1 fruit fly cellular context compared by ENCODE assay signal in the genomic region with DNA sequence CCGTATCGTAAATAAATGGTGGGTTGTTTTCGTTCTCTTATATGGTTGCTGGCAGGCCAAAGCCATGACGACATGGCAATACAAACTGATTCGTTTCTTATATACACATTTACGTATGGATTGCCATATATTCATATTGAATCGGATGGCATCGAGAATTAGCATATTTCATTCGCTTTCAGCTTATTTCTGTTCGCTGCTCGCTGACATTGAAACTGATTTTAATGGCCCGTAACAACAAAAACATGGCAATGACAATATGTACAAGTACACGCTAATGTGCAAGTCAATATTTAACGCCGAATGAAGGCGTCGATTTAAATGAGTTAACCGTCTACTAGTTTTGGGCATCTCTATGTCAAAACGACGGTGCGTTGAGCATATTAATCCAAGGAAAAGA.
TF ChIP-seq lines count a peak whose summit lies in the region.

No protein-coding gene starts in this region.

TF ChIP-seq in whole organism, embryonic, 481 proteins besides CTCF, POLR2A, EP300 and RAD21 (continued from another document):
- TF ChIP-seq CG33213 (GFP tag; optimal IDR thresholded peaks at IDR 0.05; lab: Kevin White, UChicago): no peak
- TF ChIP-seq CG5180 (GFP tag; optimal IDR thresholded peaks at IDR 0.05; lab: Kevin White, UChicago): peak; percentile 20
- TF ChIP-seq wek (GFP tag; optimal IDR thresholded peaks at IDR 0.05; lab: Kevin White, UChicago): peak; percentile 55
- peak; percentile 36 for TF ChIP-seq odd (GFP tag; optimal IDR thresholded peaks at IDR 0.05; lab: Kevin White, UChicago)
- peak; percentile 16 for TF ChIP-seq CG18599 (GFP tag; optimal IDR thresholded peaks at IDR 0.05; lab: Kevin White, UChicago)
- no peak for TF ChIP-seq en (GFP tag; optimal IDR thresholded peaks at IDR 0.05; lab: Kevin White, UChicago)
- no peak for TF ChIP-seq CG4360 (GFP tag; IDR thresholded peaks at IDR 0.05; lab: Robert Waterston, UW)
- no peak for TF ChIP-seq oc (tag; optimal IDR thresholded peaks at IDR 0.05; lab: Kevin White, UChicago)
- TF ChIP-seq CG12155 (GFP tag; optimal IDR thresholded peaks at IDR 0.05; lab: Kevin White, UChicago): no peak
- no peak for TF ChIP-seq CG4820 (GFP tag; optimal IDR thresholded peaks at IDR 0.05; lab: Kevin White, UChicago)
- TF ChIP-seq Blimp-1 (GFP tag; optimal IDR thresholded peaks at IDR 0.05; lab: Kevin White, UChicago): peak; percentile 25
- TF ChIP-seq grn (GFP tag; optimal IDR thresholded peaks at IDR 0.05; lab: Kevin White, UChicago): no peak
- TF ChIP-seq Hmr (GFP tag; optimal IDR thresholded peaks at IDR 0.05; lab: Kevin White, UChicago): peak; percentile 32
- TF ChIP-seq CG9932 (GFP tag; IDR thresholded peaks at IDR 0.05; lab: Robert Waterston, UW): peak; percentile 38
- peak; percentile 55 for TF ChIP-seq Asciz (GFP tag; optimal IDR thresholded peaks at IDR 0.05; lab: Kevin White, UChicago)
- TF ChIP-seq amos (GFP tag; IDR thresholded peaks at IDR 0.05; lab: Robert Waterston, UW; ENCODE audit: partially characterized antibody): no peak
- peak; percentile 37 for TF ChIP-seq CG15011 (GFP tag; optimal IDR thresholded peaks at IDR 0.05; lab: Kevin White, UChicago)
- TF ChIP-seq CG4328 (GFP tag; optimal IDR thresholded peaks at IDR 0.05; lab: Kevin White, UChicago): peak; percentile 22
- TF ChIP-seq NC2β (GFP tag; optimal IDR thresholded peaks at IDR 0.05; lab: Kevin White, UChicago): no peak
- TF ChIP-seq exex (tag; optimal IDR thresholded peaks at IDR 0.05; lab: Kevin White, UChicago): peak; percentile 13
- TF ChIP-seq ranshi (GFP tag; IDR thresholded peaks at IDR 0.05; lab: Robert Waterston, UW): 0 out of 2 replicates have a peak, but pooled peaks have one; percentile 11
- peak; percentile 23 for TF ChIP-seq Fer3 (tag; optimal IDR thresholded peaks at IDR 0.05; lab: Kevin White, UChicago)
- TF ChIP-seq gce (GFP tag; IDR thresholded peaks at IDR 0.05; lab: Robert Waterston, UW): 0 out of 3 replicates have a peak, but pooled peaks have one; percentile 50
- TF ChIP-seq CG12769 (tag; optimal IDR thresholded peaks at IDR 0.05; lab: Kevin White, UChicago): peak; percentile 48
- no peak for TF ChIP-seq sc (optimal IDR thresholded peaks at IDR 0.05; lab: Kevin White, UChicago)
- no peak for TF ChIP-seq sc (GFP tag; optimal IDR thresholded peaks at IDR 0.05; lab: Kevin White, UChicago)
- peak; percentile 17 for TF ChIP-seq PHDP (tag; optimal IDR thresholded peaks at IDR 0.05; lab: Kevin White, UChicago)
- no peak for TF ChIP-seq YL-1 (GFP tag; optimal IDR thresholded peaks at IDR 0.05; lab: Kevin White, UChicago)
- peak; percentile 14; the same call in 1 of the 2 replicates for TF ChIP-seq sob (GFP tag; IDR thresholded peaks at IDR 0.05; lab: Robert Waterston, UW)
- no peak for TF ChIP-seq Dip2 (GFP tag; IDR thresholded peaks at IDR 0.05; lab: Robert Waterston, UW)
- peak; percentile 42 for TF ChIP-seq dmrt99B (tag; optimal IDR thresholded peaks at IDR 0.05; lab: Kevin White, UChicago)
- TF ChIP-seq CG2678 (tag; optimal IDR thresholded peaks at IDR 0.05; lab: Kevin White, UChicago): peak; percentile 59
- TF ChIP-seq Ets65A (GFP tag; lab: Kevin White, UChicago): peak; percentile 29
- TF ChIP-seq Atf6 (GFP tag; IDR thresholded peaks at IDR 0.05; lab: Robert Waterston, UW): 0 out of 2 replicates have a peak, but pooled peaks have one; percentile 22
- TF ChIP-seq HLH4C (GFP tag; IDR thresholded peaks at IDR 0.05; lab: Robert Waterston, UW; ENCODE audit: partially characterized antibody): no peak
- TF ChIP-seq caup (GFP tag; optimal IDR thresholded peaks at IDR 0.05; lab: Kevin White, UChicago; ENCODE audit: severe bottlenecking): peak; percentile 46
- TF ChIP-seq Hr51 (GFP tag; optimal IDR thresholded peaks at IDR 0.05; lab: Kevin White, UChicago): peak in 1 of 2 experiments; percentile 14
- TF ChIP-seq so (GFP tag; IDR thresholded peaks at IDR 0.05; lab: Robert Waterston, UW): 0 out of 3 replicates have a peak, but pooled peaks have one; percentile 61
- peak; percentile 6 for TF ChIP-seq kni (GFP tag; optimal IDR thresholded peaks at IDR 0.05; lab: Kevin White, UChicago)
- TF ChIP-seq CG10462 (GFP tag; optimal IDR thresholded peaks at IDR 0.05; lab: Kevin White, UChicago): no peak
- peak; percentile 58 for TF ChIP-seq CG12071 (GFP tag; optimal IDR thresholded peaks at IDR 0.05; lab: Kevin White, UChicago)
- TF ChIP-seq vvl (GFP tag; IDR thresholded peaks at IDR 0.05; lab: Robert Waterston, UW): peak; percentile 50
- TF ChIP-seq CG15514 (GFP tag; optimal IDR thresholded peaks at IDR 0.05; lab: Kevin White, UChicago): peak; percentile 11
- TF ChIP-seq CG17359 (tag; optimal IDR thresholded peaks at IDR 0.05; lab: Kevin White, UChicago): peak; percentile 31
- TF ChIP-seq ci (GFP tag; IDR thresholded peaks at IDR 0.05; lab: Robert Waterston, UW): peak; percentile 40; the same call in 1 of the 3 replicates
- peak; percentile 29 for TF ChIP-seq CG31365 (tag; optimal IDR thresholded peaks at IDR 0.05; lab: Kevin White, UChicago)
- TF ChIP-seq CG17385 (GFP tag; optimal IDR thresholded peaks at IDR 0.05; lab: Kevin White, UChicago): peak; percentile 25
- TF ChIP-seq Gug (GFP tag; IDR thresholded peaks at IDR 0.05; lab: Robert Waterston, UW): no peak
- TF ChIP-seq CG13624 (GFP tag; optimal IDR thresholded peaks at IDR 0.05; lab: Kevin White, UChicago): peak; percentile 11
- peak; percentile 50 for TF ChIP-seq CG10209 (GFP tag; optimal IDR thresholded peaks at IDR 0.05; lab: Kevin White, UChicago)
- TF ChIP-seq Kr (GFP tag; optimal IDR thresholded peaks at IDR 0.05; lab: Kevin White, UChicago): no peak
- TF ChIP-seq CG12659 (GFP tag; optimal IDR thresholded peaks at IDR 0.05; lab: Kevin White, UChicago): no peak
- TF ChIP-seq CG1233 (GFP tag; optimal IDR thresholded peaks at IDR 0.05; lab: Kevin White, UChicago): peak; percentile 14
- no peak for TF ChIP-seq CG12391 (tag; optimal IDR thresholded peaks at IDR 0.05; lab: Kevin White, UChicago)
- no peak for TF ChIP-seq CG33557 (GFP tag; optimal IDR thresholded peaks at IDR 0.05; lab: Kevin White, UChicago)
- TF ChIP-seq Trl (optimal IDR thresholded peaks at IDR 0.05; lab: Kevin White, UChicago): no peak
- TF ChIP-seq Trl (GFP tag; optimal IDR thresholded peaks at IDR 0.05; lab: Kevin White, UChicago): no peak
- TF ChIP-seq ftz-f1 (GFP tag; optimal IDR thresholded peaks at IDR 0.05; lab: Kevin White, UChicago): peak; percentile 5
- peak; percentile 50 for TF ChIP-seq CG7987 (GFP tag; optimal IDR thresholded peaks at IDR 0.05; lab: Kevin White, UChicago)
- no peak for TF ChIP-seq CG6813 (GFP tag; optimal IDR thresholded peaks at IDR 0.05; lab: Kevin White, UChicago)
- TF ChIP-seq Awh (GFP tag; IDR thresholded peaks at IDR 0.05; lab: Robert Waterston, UW): peak; percentile 54
- TF ChIP-seq Sox100B (GFP tag; optimal IDR thresholded peaks at IDR 0.05; lab: Kevin White, UChicago): peak; percentile 47
- peak; percentile 61 for TF ChIP-seq CG10543 (GFP tag; optimal IDR thresholded peaks at IDR 0.05; lab: Kevin White, UChicago)
- no peak for TF ChIP-seq CkIIα-i1 (GFP tag; IDR thresholded peaks at IDR 0.05; lab: Robert Waterston, UW)
- TF ChIP-seq Abd-B (GFP tag; optimal IDR thresholded peaks at IDR 0.05; lab: Kevin White, UChicago): no peak
- TF ChIP-seq schlank (tag; optimal IDR thresholded peaks at IDR 0.05; lab: Kevin White, UChicago): peak; percentile 36
- TF ChIP-seq lab (GFP tag; optimal IDR thresholded peaks at IDR 0.05; lab: Kevin White, UChicago): peak; percentile 52
- no peak for TF ChIP-seq tin (GFP tag; optimal IDR thresholded peaks at IDR 0.05; lab: Kevin White, UChicago)
- TF ChIP-seq CG17912 (GFP tag; optimal IDR thresholded peaks at IDR 0.05; lab: Kevin White, UChicago): peak; percentile 35
- peak; percentile 24; the same call in 1 of the 2 replicates for TF ChIP-seq HLH3B (GFP tag; IDR thresholded peaks at IDR 0.05; lab: Robert Waterston, UW)
- no peak for TF ChIP-seq hkb (optimal IDR thresholded peaks at IDR 0.05; lab: Kevin White, UChicago)
- TF ChIP-seq hkb (GFP tag; IDR thresholded peaks at IDR 0.05; lab: Robert Waterston, UW): 0 out of 2 replicates have a peak, but pooled peaks have one; percentile 31
- no peak for TF ChIP-seq CG17568 (GFP tag; optimal IDR thresholded peaks at IDR 0.05; lab: Kevin White, UChicago)
